Fruit fly (Drosophila melanogaster) S2 (cell line): ENCODE data around the gene Jarid2.
A peak's percentile ranks its signal among the peaks of the same experiment; 100 is the strongest.

Source experiments
- CG8478 ChIP-seq: fragments of >200 bp; optimal IDR thresholded peaks from 2 replicates; lab custom pipeline; 2018
- CTCF ChIP-seq, 2 experiments: fragments of >200 bp; optimal IDR thresholded peaks; 2 replicates each; lab custom pipeline; 2018

Jarid2 gene

DNA sequence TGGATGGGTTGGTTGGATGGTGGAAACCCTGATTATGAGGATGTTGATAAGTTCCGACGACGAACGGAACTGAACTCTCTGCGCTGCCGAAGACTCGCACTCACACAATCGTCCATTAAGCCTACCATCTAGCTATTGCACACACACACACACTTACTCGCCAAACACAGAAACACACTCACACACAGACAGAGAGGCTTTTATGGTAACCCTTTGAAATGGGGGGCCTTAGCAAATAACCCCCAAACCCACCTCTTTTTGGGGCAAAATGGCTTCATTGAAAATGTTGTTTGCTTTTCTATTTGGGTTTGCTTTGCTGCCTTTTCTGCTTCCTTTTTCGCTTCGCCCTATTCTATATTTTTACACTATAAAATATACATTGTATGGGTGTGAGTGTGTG is 7.8 kb upstream of the Jarid2 start:
- TF ChIP-seq CG8478 (lab: Kevin White, UChicago) (no peak), CTCF (optimal IDR thresholded peaks at IDR 0.05; lab: Kevin White, UChicago) (no peak)

DNA sequence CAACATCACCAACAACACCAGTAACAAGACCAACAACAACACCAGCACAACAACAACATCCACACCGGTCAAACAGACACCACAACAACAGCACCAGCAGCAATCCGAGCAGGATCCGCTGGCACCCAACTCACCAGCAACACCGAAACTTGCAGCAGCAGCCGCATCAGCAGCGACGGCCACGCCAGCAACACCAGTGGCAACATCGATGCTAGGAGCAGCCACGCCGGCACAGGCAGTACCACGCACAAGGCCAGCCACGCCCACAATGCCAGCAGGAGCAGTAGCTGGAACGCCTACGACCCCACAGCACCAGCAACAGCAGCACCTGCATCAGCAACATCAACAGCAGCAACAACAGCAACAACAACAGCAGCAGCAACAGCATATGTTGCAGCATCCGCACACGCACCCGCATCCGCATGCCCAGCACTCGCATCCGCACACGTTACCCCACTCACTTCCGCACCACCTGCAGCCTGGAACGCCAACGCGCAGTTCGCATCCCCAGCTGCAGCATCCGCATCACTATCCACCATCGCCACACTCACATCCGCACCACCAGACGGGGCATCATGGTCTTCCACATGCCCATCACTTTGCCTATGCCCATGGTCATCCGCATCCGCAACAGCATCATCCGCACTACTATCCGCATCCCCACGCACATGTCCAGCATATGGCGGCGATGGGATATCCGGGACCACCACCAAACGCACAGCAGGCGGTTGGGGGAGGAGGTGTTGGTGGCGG is 5.5 kb upstream of the Jarid2 start:
- no peak for TF ChIP-seq CG8478 (lab: Kevin White, UChicago)
- TF ChIP-seq CTCF (optimal IDR thresholded peaks at IDR 0.05; lab: Kevin White, UChicago): no peak

DNA sequence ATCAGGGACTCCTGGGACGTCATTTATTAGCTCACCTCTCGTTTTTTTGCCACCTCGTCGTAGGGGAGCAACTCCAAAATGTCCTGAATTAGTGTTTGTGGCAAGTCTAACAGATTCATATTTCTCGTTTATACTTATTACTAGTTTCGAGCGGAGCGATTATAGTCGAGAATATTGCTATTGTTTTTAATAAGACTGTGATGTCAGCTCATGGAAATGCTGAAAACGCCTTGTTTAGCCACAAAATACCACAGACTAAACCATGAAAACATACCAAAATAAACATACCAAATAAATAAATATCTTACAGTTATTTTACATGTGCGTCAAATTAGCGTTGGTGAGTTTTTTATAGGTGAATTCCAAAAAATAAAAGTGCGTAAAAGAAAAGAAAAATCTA is 10.7 kb downstream of the Jarid2 start, which contains the start of gene pall:
TSS of gene pall (minus strand) at position 205 of the 400 bp plus-strand sequence.
- peak in 1 of 2 experiments; percentile 6 for TF ChIP-seq CTCF (optimal IDR thresholded peaks at IDR 0.05; lab: Kevin White, UChicago)
- TF ChIP-seq CG8478 (lab: Kevin White, UChicago): no peak

DNA sequence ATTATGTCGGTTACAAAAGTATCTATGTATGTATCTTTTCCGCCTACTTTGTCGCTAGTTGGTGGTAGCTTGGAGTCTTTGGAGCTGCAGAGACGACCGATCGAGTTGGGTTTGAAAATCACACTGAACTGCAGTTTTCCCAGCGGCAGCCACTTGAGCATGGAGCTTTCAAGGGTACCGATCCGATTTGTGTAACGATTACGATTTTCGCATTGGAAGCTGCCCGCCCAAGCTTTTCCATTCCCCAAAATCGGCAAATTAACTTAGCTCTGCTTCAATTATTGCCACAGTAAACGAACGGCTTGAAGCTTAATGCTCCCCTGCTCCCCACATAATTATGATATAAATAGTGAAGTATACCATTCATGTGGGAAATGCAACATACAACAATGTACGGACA is 12.3 kb downstream of the Jarid2 start, which contains the start of gene CG32036:
TSS of gene CG32036 (minus strand) at position 101 of the 400 bp plus-strand sequence.
- TF ChIP-seq CG8478 (lab: Kevin White, UChicago) (no peak), CTCF (optimal IDR thresholded peaks at IDR 0.05; lab: Kevin White, UChicago) (no peak)

DNA sequence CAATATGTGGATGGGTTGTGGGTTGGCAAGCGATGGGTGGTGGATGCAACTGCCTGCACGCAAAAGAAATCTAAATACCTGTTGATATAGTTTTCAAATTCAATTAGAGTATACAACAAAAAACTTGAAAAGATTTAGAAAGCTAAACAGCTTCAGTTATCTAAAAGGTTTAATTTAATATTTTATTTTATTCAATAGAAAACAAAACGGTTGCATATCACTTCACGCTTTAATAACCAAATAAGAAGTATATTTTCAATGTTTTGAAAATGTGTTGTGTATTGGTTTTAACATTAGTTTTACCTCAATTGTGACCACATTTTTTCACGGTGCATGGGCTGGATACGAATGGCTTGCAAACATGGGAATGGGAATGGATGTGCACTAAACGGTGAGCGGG is 12.8 kb downstream of the Jarid2 start:
- TF ChIP-seq CG8478 (lab: Kevin White, UChicago) (no peak), CTCF (optimal IDR thresholded peaks at IDR 0.05; lab: Kevin White, UChicago) (no peak)

DNA sequence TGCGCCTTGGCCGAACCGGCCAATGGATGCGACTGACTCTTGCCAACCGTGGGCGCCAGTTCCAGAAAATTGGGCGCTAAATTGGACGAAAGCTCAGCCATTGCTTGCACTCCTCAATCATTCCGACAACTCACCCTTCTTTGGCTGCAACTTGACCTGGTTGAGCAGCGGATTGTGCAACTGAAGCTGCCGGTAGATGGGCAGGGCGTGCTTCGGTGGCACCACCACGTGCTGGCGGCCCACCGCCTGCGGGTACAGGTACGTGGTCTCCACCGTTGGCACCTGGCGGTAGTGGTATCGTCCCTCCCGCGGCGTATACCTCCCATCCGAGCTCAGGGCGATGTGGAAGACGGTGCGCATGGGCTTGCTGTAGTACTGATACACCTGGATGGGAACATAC is 13.6 kb downstream of the Jarid2 start:
- no peak for TF ChIP-seq CTCF (optimal IDR thresholded peaks at IDR 0.05; lab: Kevin White, UChicago)
- TF ChIP-seq CG8478 (lab: Kevin White, UChicago): no peak

DNA sequence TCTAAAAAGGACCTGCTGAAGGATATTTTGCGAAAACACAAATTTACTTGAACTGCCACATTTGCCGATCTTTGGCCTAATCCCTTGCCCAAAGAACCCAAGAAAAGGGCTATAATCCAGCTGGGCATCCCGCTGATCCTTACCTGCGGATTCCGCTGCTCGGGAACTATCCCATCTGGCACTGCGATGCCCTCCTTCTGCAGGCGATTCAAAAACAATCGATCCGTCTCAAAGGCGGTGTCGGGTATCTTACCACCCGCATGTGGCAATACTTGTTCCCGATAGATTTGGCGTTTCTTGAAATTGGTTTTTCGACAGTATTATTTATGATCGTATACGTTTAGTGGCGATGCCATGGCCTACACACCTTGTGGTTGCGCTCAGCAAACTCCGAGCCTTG is 14.5 kb downstream of the Jarid2 start:
- no peak for TF ChIP-seq CTCF (optimal IDR thresholded peaks at IDR 0.05; lab: Kevin White, UChicago)
- TF ChIP-seq CG8478 (lab: Kevin White, UChicago): no peak

DNA sequence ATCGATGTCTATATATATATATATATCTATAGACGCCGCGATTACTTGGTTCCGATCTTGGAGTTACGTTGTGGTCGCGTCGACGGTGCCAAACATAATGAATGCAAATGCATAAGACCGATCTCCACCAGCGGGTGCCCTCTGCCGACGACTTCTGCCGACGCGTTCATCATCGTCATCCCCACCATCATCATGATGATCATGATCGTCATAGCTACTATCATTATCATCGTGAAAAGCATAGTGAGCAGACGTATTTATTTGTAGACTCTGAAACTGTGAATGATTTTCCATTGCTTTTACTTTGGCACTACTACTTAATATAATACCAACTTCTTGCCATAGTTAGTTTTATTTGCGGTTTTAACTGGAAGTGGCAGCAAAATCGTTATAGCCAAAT is 15.3 kb downstream of the Jarid2 start, which contains the start of gene CG32037:
TSS of gene CG32037 (minus strand) at position 101 of the 400 bp plus-strand sequence.
- TF ChIP-seq CG8478 (lab: Kevin White, UChicago) (no peak), CTCF (optimal IDR thresholded peaks at IDR 0.05; lab: Kevin White, UChicago) (no peak)

DNA sequence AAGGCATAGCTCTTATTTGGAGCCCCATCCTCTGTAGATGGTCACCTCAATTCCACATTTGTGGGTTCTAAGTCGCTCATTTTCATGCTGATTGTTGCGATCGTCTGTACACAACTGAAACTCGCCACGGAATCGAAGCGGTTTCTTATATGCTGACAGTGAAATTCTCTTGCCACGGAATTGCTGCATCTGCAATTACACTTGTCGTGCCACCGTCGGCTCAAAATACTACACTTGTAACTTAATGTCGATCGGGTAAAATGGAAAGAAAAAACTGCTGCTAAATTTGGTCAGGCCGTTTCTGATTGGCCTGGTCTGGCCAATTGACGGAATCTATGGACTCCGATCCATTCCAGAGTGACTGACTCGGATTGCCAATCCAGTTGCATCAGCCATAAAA is 20.4 kb downstream of the Jarid2 start:
- TF ChIP-seq CG8478 (lab: Kevin White, UChicago) (no peak), CTCF (optimal IDR thresholded peaks at IDR 0.05; lab: Kevin White, UChicago) (no peak)

DNA sequence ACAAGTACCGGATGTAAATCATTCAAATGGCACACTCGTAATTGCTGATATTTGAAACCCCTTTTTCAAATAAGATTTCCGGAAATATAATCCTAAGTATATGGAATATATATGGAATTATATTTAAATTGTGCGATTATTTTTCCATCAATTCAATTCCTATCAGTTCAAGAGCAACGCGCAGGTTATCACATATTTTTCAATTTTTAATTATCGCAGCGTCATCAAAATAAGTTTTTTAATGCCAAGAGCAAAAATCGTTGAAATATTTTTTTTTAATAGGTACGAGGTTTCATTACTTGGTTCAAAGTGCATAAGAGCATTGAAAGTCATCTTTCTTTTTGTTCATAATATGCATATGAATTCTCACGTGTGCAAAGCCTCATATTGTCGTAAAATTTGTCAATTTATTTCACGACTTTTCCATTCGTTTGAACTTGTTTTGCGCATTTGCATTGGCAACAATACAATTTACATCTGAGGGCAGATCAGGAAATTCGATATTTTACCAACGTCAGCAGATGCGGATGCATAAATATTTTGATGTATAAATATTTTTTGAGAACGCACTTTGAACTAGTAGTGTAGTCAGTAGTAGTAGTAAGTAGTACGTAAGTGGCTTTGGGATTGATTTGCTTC is 21.3 kb downstream of the Jarid2 start:
- TF ChIP-seq CG8478 (lab: Kevin White, UChicago) (no peak), CTCF (optimal IDR thresholded peaks at IDR 0.05; lab: Kevin White, UChicago) (no peak)

DNA sequence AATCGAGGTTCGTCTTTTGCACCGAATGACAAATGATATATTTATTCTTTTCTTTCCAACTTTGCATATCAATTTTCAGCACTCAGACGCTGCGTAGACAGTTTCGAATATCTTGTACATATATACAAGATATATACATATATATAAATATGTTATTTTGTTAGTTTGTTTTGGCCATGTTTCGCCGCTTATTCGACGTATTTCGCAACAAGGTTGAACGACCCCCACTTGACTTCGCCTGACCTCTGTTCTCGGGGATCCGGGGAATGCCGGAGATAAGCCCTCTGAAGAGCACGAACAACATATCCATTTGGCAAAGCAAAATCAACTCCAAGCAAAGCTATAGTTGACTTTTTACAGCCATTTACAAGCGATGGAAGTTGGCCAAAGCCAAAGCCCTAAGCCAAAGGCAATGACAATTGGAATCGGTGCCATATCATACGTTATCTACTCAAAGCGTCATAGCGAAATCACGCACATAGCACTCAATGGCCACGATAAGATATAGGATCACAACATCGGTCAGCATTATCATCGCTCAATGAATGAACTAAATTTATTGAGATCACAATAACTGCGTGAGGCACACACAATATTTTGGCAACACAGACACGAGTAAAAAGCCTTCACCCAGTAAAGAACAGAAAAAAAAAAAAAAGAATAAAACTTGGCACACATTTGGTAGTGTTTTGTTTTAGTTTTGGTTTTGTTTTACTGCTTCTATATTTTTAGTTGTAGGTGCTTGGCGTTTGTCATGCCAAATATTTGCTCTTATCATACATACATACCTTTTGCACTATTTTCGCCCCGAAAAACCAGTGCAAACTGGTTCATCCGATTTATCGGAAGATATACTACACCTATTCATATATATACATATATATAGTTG is 23.3 kb downstream of the Jarid2 start:
- TF ChIP-seq CTCF (optimal IDR thresholded peaks at IDR 0.05; lab: Kevin White, UChicago) (no peak), CG8478 (lab: Kevin White, UChicago) (no peak)

DNA sequence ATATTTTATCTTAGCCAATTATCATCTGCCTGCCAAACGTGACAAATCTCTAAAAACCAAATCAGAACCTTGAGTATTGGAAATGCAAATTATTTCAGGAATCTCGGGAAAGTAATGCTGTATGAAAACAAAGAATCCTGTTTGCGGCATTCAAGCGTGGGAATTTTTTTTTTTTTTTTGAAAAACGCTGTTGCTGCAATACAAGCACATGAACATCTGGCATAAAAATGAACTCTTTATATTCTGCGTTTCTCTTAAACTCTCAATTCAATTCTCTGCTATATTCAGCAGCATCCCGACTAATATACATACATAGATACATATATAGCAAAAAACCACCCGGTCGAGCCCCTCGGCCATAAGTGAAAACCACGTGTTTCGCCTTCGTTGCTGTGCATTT is 24.5 kb downstream of the Jarid2 start:
- TF ChIP-seq CTCF (optimal IDR thresholded peaks at IDR 0.05; lab: Kevin White, UChicago): no peak

DNA sequence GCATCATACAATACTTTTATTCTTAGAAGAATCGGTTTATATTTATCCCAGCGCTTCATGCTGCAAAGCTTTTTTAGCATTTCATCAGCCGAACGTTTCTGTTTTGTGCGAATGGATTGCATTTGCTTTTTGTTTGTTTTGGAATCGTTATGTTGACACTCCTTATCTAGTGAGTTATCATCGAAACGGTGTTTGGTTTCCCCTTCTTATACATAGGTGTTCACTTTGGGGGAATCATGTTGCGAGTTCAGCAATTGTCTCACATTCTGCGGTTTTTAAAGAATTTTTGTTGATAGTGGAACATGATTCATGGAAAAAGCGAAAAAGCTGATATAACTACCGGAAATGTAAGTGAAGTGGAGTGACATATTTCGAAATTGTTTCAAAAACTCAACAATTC is 25.5 kb downstream of the Jarid2 start:
- TF ChIP-seq CTCF (optimal IDR thresholded peaks at IDR 0.05; lab: Kevin White, UChicago) (no peak), CG8478 (lab: Kevin White, UChicago) (no peak)

DNA sequence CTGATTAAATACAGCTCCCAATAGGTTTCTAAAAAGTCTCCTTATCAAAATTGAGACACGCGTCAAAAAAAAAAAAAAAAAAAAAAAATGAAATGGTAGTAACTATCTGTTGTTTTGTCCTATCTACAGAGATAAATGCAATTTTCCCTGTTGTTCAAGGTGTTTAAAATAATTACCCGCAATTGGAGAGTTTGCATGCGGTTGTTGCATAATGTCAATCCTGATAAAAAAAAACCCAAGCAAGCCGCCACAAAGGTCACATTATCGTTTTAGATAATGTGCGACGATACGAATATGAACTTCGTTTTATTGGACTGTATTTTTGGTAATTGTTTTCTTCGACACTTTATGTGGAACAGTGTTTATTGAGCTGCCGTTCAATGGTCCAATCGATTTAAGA is 26.0 kb downstream of the Jarid2 start:
- no peak for TF ChIP-seq CG8478 (lab: Kevin White, UChicago)
